Worm (Caenorhabditis elegans): ENCODE data around the gene cls-2.

Gene cls-2

ce11 chrIII:9071372-9071771, 16.5 kb downstream of the cls-2 start, which contains the start of gene lin-12:
TSS of gene lin-12 (minus strand) at chrIII:9071472.
- no peak for TF ChIP-seq fkh-10 (GFP tag; optimal IDR thresholded peaks at IDR 0.05)
- no peak for TF ChIP-seq ahr-1 (tag; optimal IDR thresholded peaks at IDR 0.05)

DNA sequence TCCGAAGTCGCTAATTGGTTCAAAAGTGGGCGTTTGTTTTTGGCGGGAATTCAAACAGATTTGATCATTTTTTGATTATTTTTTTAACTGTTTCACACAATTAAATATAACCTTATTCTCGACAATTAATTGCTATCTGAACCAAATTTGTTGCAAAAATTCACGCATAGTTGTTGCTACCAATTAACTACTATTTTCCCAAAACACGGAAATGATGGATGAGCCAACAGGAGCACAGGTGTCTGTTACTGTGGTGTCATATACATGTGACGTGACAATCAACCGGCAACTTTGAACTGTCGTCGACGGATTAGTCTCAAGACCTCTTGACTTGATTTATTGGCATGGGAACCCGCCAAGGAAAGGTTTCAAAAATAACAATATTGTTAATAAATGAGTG, 17.9 kb downstream of the cls-2 start:
- TF ChIP-seq che-1 (tag; optimal IDR thresholded peaks at IDR 0.05): no peak
- TF ChIP-seq dmd-4 (tag; optimal IDR thresholded peaks at IDR 0.05; ENCODE audit: borderline replicate concordance): no peak
- no peak for TF ChIP-seq fkh-10 (GFP tag; optimal IDR thresholded peaks at IDR 0.05)

DNA sequence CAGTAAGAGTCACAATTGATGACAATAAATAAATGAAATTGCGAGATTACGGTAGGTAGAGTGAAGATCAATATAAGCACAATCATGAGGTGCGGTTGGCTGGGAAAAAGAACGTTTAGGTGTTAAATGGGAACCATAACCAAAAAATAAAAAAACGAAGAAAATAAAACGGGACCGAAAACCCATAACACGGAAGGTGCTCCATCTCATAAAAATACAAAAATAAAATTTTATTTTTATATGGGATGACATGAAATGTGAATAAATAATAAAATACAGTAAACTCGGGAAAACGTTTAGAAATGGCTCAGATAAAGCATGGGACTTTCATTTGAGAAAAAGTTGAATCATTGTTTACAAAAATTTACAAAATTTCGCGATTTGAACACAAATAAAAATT, 20.7 kb downstream of the cls-2 start, which contains the start of gene F02A9.7:
Gene F02A9.7, minus strand, starts transcription at position 101 of the 400 bp plus-strand sequence.
- TF ChIP-seq sdc-2 (tag; optimal IDR thresholded peaks at IDR 0.05): no peak
- no peak for TF ChIP-seq eyg-1 (tag; optimal IDR thresholded peaks at IDR 0.05)
- no peak for TF ChIP-seq ztf-16 (tag; optimal IDR thresholded peaks at IDR 0.05)
- no peak for TF ChIP-seq ama-1 (optimal IDR thresholded peaks at IDR 0.05)
- no peak for TF ChIP-seq K09A11.1 (tag; optimal IDR thresholded peaks at IDR 0.05; ENCODE audit: insufficient read depth)
- no peak for TF ChIP-seq sox-4 (tag; optimal IDR thresholded peaks at IDR 0.05)
- TF ChIP-seq hlh-30 (tag; optimal IDR thresholded peaks at IDR 0.05; ENCODE audit: insufficient read depth): no peak
- TF ChIP-seq pros-1 (tag; optimal IDR thresholded peaks at IDR 0.05): no peak
- TF ChIP-seq gmeb-2 (tag; optimal IDR thresholded peaks at IDR 0.05): no peak
- TF ChIP-seq unc-86 (tag; optimal IDR thresholded peaks at IDR 0.05): no peak
- TF ChIP-seq fkh-10 (GFP tag; optimal IDR thresholded peaks at IDR 0.05): no peak
- no peak for TF ChIP-seq F13H6.1 (tag; optimal IDR thresholded peaks at IDR 0.05)
- TF ChIP-seq pqm-1 (tag; optimal IDR thresholded peaks at IDR 0.05): no peak
- TF ChIP-seq ceh-34 (tag; optimal IDR thresholded peaks at IDR 0.05): no peak
- no peak for TF ChIP-seq dmd-4 (tag; optimal IDR thresholded peaks at IDR 0.05; ENCODE audit: borderline replicate concordance)
- no peak for TF ChIP-seq T23F11.4 (GFP tag; optimal IDR thresholded peaks at IDR 0.05)

- TF ChIP-seq hlh-13 (GFP tag; optimal IDR thresholded peaks at IDR 0.05): no peak
These were observed 22.9 kb downstream of the cls-2 start, which contains the start of gene F02A9.1 for ce11 chrIII:9077708-9078107. TSS of gene F02A9.1 (minus strand) at chrIII:9077808.

DNA sequence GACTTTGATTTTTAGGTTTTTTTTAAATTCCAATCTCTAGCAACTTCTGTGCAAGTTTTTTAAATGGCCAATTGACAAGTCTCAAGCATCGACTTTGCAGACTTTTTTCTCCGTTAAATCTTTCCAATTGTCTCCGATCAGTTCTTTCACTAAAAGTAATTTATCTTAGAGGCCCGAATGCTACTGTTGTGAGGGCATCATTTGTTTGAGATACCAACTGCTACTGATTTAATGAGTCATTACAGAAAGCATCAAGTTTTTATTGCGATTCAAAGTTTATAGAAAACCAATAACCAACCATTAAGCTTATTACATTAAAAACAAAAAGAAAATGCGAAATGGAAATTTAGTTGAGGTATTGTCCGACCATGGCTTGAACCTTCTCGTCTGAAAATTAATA, 25.3 kb downstream of the cls-2 start:
- TF ChIP-seq K02D7.2 (tag; optimal IDR thresholded peaks at IDR 0.05): no peak
- TF ChIP-seq rnt-1 (tag; optimal IDR thresholded peaks at IDR 0.05): peak; percentile 18
- TF ChIP-seq ceh-14 (tag; optimal IDR thresholded peaks at IDR 0.05): no peak
- TF ChIP-seq npax-4 (tag; optimal IDR thresholded peaks at IDR 0.05): no peak
- TF ChIP-seq ama-1 (optimal IDR thresholded peaks at IDR 0.05): peak; percentile 44
- no peak for TF ChIP-seq C38D4.7 (GFP tag; optimal IDR thresholded peaks at IDR 0.05)
- TF ChIP-seq nhr-11 (tag; optimal IDR thresholded peaks at IDR 0.05): no peak
- no peak for TF ChIP-seq pat-9 (tag; optimal IDR thresholded peaks at IDR 0.05)
- TF ChIP-seq elt-4 (tag; optimal IDR thresholded peaks at IDR 0.05): no peak

ce11 chrIII:9081055-9081454, 26.2 kb downstream of the cls-2 start, which contains the start of gene far-1:
TSS of gene far-1 (minus strand) at chrIII:9081179.
- TF ChIP-seq ceh-18 (tag; optimal IDR thresholded peaks at IDR 0.05): peak; percentile 10
- peak; percentile 11 for TF ChIP-seq C08G9.2 (tag; optimal IDR thresholded peaks at IDR 0.05)
- no peak for TF ChIP-seq ceh-45 (GFP tag; IDR thresholded peaks at IDR 0.05)
- peak; percentile 74 for TF ChIP-seq ama-1 (optimal IDR thresholded peaks at IDR 0.05)
- peak; percentile 23 for TF ChIP-seq nfya-1 (tag; optimal IDR thresholded peaks at IDR 0.05)
- TF ChIP-seq hlh-8 (tag; optimal IDR thresholded peaks at IDR 0.05): peak; percentile 41
- TF ChIP-seq sox-4 (tag; optimal IDR thresholded peaks at IDR 0.05): no peak
- TF ChIP-seq hlh-30 (tag; optimal IDR thresholded peaks at IDR 0.05; ENCODE audit: insufficient read depth): no peak

Data from whole organism, late embryonic.